Worm (Caenorhabditis elegans) whole organism, L2 larva: Measurements from ENCODE around the gene srsx-14.

Experiments used
- C34F6.9 ChIP-seq: fragments of 150-350 bp; optimal IDR thresholded peaks from 2 replicates; lab custom pipeline; 2014; ENCODE audit warnings: missing biosample characterization, missing genetic modification characterization
- F13H6.1 ChIP-seq: sonication (generic microtip); optimal IDR thresholded peaks from 2 replicates; lab custom pipeline; 2016; ENCODE audit warnings: missing genetic modification characterization, missing compliant biosample characterization
- Y55F3AM.14 ChIP-seq: fragments of 200-800 bp; sonication (Bioruptor generic); optimal IDR thresholded peaks from 2 replicates; lab custom pipeline; 2018; ENCODE audit warnings: mild to moderate bottlenecking, missing genetic modification characterization, missing compliant biosample characterization
- alr-1 ChIP-seq: fragments of 150-350 bp; optimal IDR thresholded peaks from 2 replicates; lab custom pipeline; 2014; ENCODE audit warnings: missing biosample characterization, missing genetic modification characterization
- ama-1 ChIP-seq: fragments of 150-350 bp; optimal IDR thresholded peaks from 2 replicates; lab custom pipeline; 2018; ENCODE audit warnings: inconsistent platforms
- blmp-1 ChIP-seq: sonication (generic microtip); optimal IDR thresholded peaks from 2 replicates; lab custom pipeline; 2017; ENCODE audit warnings: missing genetic modification characterization, mild to moderate bottlenecking, missing compliant biosample characterization, antibody characterized with exemption, moderate library complexity; ENCODE audit not compliant: insufficient read depth
- ceh-82 ChIP-seq: fragments of 150-350 bp; optimal IDR thresholded peaks from 2 replicates; lab custom pipeline; 2014; ENCODE audit warnings: missing biosample characterization, missing genetic modification characterization
- crh-2 ChIP-seq: sonication (generic microtip); optimal IDR thresholded peaks from 2 replicates; lab custom pipeline; 2017; ENCODE audit warnings: missing biosample characterization, missing genetic modification characterization
- egl-27 ChIP-seq: sonication (generic microtip); optimal IDR thresholded peaks from 3 replicates; lab custom pipeline; 2017; ENCODE audit warnings: missing biosample characterization, missing genetic modification reagents, missing genetic modification characterization
- elt-3 ChIP-seq: sonication (generic microtip); optimal IDR thresholded peaks from 2 replicates; lab custom pipeline; 2017; ENCODE audit warnings: missing biosample characterization, missing genetic modification characterization
- fos-1 ChIP-seq: fragments of 150-350 bp; optimal IDR thresholded peaks from 2 replicates; lab custom pipeline; 2014; ENCODE audit warnings: missing biosample characterization, missing genetic modification characterization
- gmeb-1 ChIP-seq: fragments of 150-350 bp; optimal IDR thresholded peaks from 2 replicates; lab custom pipeline; 2014; ENCODE audit warnings: missing biosample characterization, missing genetic modification characterization
- lin-13 ChIP-seq: fragments of 150-350 bp; optimal IDR thresholded peaks from 2 replicates; lab custom pipeline; 2014; ENCODE audit warnings: missing biosample characterization, missing genetic modification reagents, missing genetic modification characterization
- lin-39 ChIP-seq: fragments of 150-350 bp; optimal IDR thresholded peaks from 2 replicates; lab custom pipeline; 2014; ENCODE audit warnings: missing biosample characterization, missing genetic modification reagents, missing genetic modification characterization
- lsy-2 ChIP-seq, 2 experiments: fragments of 150-350 bp in 1 of 2; sonication (generic microtip) in 1 of 2; optimal IDR thresholded peaks; 2 replicates each; lab custom pipeline; 2014 to 2017; ENCODE audit warnings: missing biosample characterization in 2 of 2, missing genetic modification characterization in 2 of 2
- mab-5 ChIP-seq: fragments of 150-350 bp; optimal IDR thresholded peaks from 2 replicates; lab custom pipeline; 2014; ENCODE audit warnings: missing biosample characterization, missing genetic modification characterization
- mbf-1 ChIP-seq: sonication (generic microtip); optimal IDR thresholded peaks from 2 replicates; lab custom pipeline; 2017; ENCODE audit warnings: missing biosample characterization, missing genetic modification characterization
- nhr-10 ChIP-seq: sonication (generic microtip); optimal IDR thresholded peaks from 2 replicates; lab custom pipeline; 2017; ENCODE audit warnings: missing biosample characterization, missing genetic modification characterization
- nhr-129 ChIP-seq: fragments of 150-350 bp; optimal IDR thresholded peaks from 2 replicates; lab custom pipeline; 2014; ENCODE audit warnings: missing biosample characterization, missing genetic modification characterization
- nhr-21 ChIP-seq: fragments of 150-350 bp; optimal IDR thresholded peaks from 2 replicates; lab custom pipeline; 2014; ENCODE audit warnings: missing biosample characterization, missing genetic modification characterization
- nhr-23 ChIP-seq: fragments of 150-350 bp; optimal IDR thresholded peaks from 2 replicates; lab custom pipeline; 2014; ENCODE audit warnings: missing biosample characterization, missing genetic modification reagents, missing genetic modification characterization
- nhr-237 ChIP-seq: fragments of 150-350 bp; optimal IDR thresholded peaks from 2 replicates; lab custom pipeline; 2014; ENCODE audit warnings: missing biosample characterization, missing genetic modification characterization
- nhr-25 ChIP-seq: fragments of 150-350 bp; sonication (generic microtip); optimal IDR thresholded peaks from 3 replicates; lab custom pipeline; 2014; ENCODE audit warnings: missing biosample characterization, missing genetic modification characterization
- nhr-6 ChIP-seq: fragments of 150-350 bp; optimal IDR thresholded peaks from 2 replicates; lab custom pipeline; 2014; ENCODE audit warnings: missing biosample characterization, missing genetic modification characterization
- peb-1 ChIP-seq: fragments of 150-350 bp; optimal IDR thresholded peaks from 2 replicates; lab custom pipeline; 2014; ENCODE audit warnings: missing biosample characterization, missing genetic modification characterization
- sem-4 ChIP-seq: fragments of 150-350 bp; optimal IDR thresholded peaks from 2 replicates; lab custom pipeline; 2014; ENCODE audit warnings: missing biosample characterization, missing genetic modification reagents, missing genetic modification characterization
- skn-1 ChIP-seq: sonication (generic microtip); optimal IDR thresholded peaks from 2 replicates; lab custom pipeline; 2017; ENCODE audit warnings: missing biosample characterization, missing genetic modification characterization
- sma-9 ChIP-seq, 2 experiments: fragments of 150-350 bp in 1 of 2; sonication (generic microtip) in 1 of 2; optimal IDR thresholded peaks; 2 replicates each; lab custom pipeline; 2014 to 2016; ENCODE audit warnings: missing genetic modification characterization in 2 of 2, mild to moderate bottlenecking in 1 of 2, missing biosample characterization in 1 of 2, missing compliant biosample characterization in 1 of 2, missing genetic modification reagents in 1 of 2, moderate library complexity in 1 of 2
- snpc-4 ChIP-seq: fragments of 150-350 bp; optimal IDR thresholded peaks from 2 replicates; lab custom pipeline; 2014; ENCODE audit warnings: missing biosample characterization, missing genetic modification characterization
- unc-39 ChIP-seq: fragments of 150-350 bp; optimal IDR thresholded peaks from 2 replicates; lab custom pipeline; 2014; ENCODE audit warnings: missing biosample characterization, missing genetic modification characterization
- unc-55 ChIP-seq: fragments of 150-350 bp; sonication (generic microtip); optimal IDR thresholded peaks from 3 replicates; lab custom pipeline; 2014; ENCODE audit warnings: missing biosample characterization, missing genetic modification reagents, missing genetic modification characterization
- unc-62 ChIP-seq: fragments of 150-350 bp; optimal IDR thresholded peaks from 2 replicates; lab custom pipeline; 2014; ENCODE audit warnings: missing biosample characterization, missing genetic modification reagents, missing genetic modification characterization
- zag-1 ChIP-seq: fragments of 150-350 bp; optimal IDR thresholded peaks from 2 replicates; lab custom pipeline; 2014; ENCODE audit warnings: missing biosample characterization, missing genetic modification characterization
- ztf-1 ChIP-seq: fragments of 200-800 bp; sonication (Bioruptor generic); conservative IDR thresholded peaks from 2 replicates; pipeline ENCODE4 v1.3.6; 2022; ENCODE audit warnings: missing genetic modification characterization, missing compliant biosample characterization
- ztf-4 ChIP-seq: fragments of 150-350 bp; optimal IDR thresholded peaks from 2 replicates; lab custom pipeline; 2014; ENCODE audit warnings: missing biosample characterization, missing genetic modification characterization

The srsx-14 gene

ce11 chrIV:5666115-5667028 lies 39.4 kb upstream of the srsx-14 start:
- TF ChIP-seq alr-1 (no peak), blmp-1 (tag; lab: Kevin White, UChicago) (no peak), F13H6.1 (tag; lab: Kevin White, UChicago) (no peak), nhr-129 (peak; percentile 19), peb-1 (tag; lab: Kevin White, UChicago) (no peak), gmeb-1 (tag; lab: Kevin White, UChicago) (no peak), nhr-21 (tag; lab: Kevin White, UChicago) (no peak), ztf-1 (GFP tag; lab: Robert Waterston, UW) (no peak), unc-62 (GFP tag; lab: Kevin White, UChicago) (no peak), ceh-82 (no peak), crh-2 (tag; lab: Kevin White, UChicago) (peak; percentile 58), skn-1 (tag; lab: Kevin White, UChicago) (peak; percentile 82), mab-5 (tag; lab: Kevin White, UChicago) (no peak), fos-1 (tag; lab: Kevin White, UChicago) (peak; percentile 56), snpc-4 (no peak), elt-3 (no peak), nhr-6 (tag; lab: Kevin White, UChicago) (no peak), nhr-10 (tag; lab: Kevin White, UChicago) (no peak), Y55F3AM.14 (GFP tag; lab: Kevin White, UChicago) (no peak), egl-27 (tag; lab: Kevin White, UChicago) (no peak), nhr-237 (tag; lab: Kevin White, UChicago) (no peak), lin-39 (tag; lab: Kevin White, UChicago) (no peak), unc-39 (tag; lab: Kevin White, UChicago) (no peak)
- TF ChIP-seq, all 48 proteins: peak for 4

- peak; percentile 96 for TF ChIP-seq skn-1 (tag; lab: Kevin White, UChicago)
- TF ChIP-seq F13H6.1 (tag; lab: Kevin White, UChicago): peak; percentile 30
- peak; percentile 78 for TF ChIP-seq unc-55 (GFP tag; lab: Kevin White, UChicago)
- peak; percentile 72 for TF ChIP-seq nhr-25
- TF ChIP-seq nhr-21 (tag; lab: Kevin White, UChicago): no peak
- peak; percentile 4 for TF ChIP-seq lin-13 (GFP tag; lab: Kevin White, UChicago)
- TF ChIP-seq unc-62 (GFP tag; lab: Kevin White, UChicago): no peak
- TF ChIP-seq lsy-2 (tag; optimal IDR thresholded peaks at IDR 0.05; lab: Kevin White, UChicago): peak in 1 of 2 experiments; percentile 53
- TF ChIP-seq ztf-4 (tag; lab: Kevin White, UChicago): peak; percentile 9
- peak; percentile 69 for TF ChIP-seq fos-1 (tag; lab: Kevin White, UChicago)
- peak; percentile 18 for TF ChIP-seq mab-5 (tag; lab: Kevin White, UChicago)
- TF ChIP-seq nhr-129: peak; percentile 87
- TF ChIP-seq nhr-23 (tag; lab: Kevin White, UChicago): no peak
- TF ChIP-seq crh-2 (tag; lab: Kevin White, UChicago): peak; percentile 32
- peak; percentile 76 for TF ChIP-seq C34F6.9 (tag; lab: Kevin White, UChicago)
- no peak for TF ChIP-seq mbf-1 (tag; lab: Kevin White, UChicago)
- peak; percentile 64 for TF ChIP-seq sem-4
- TF ChIP-seq sma-9 (GFP tag; optimal IDR thresholded peaks at IDR 0.05; lab: Kevin White, UChicago): peak; percentile 41
- TF ChIP-seq sma-9 (tag; optimal IDR thresholded peaks at IDR 0.05; lab: Kevin White, UChicago): no peak
- TF ChIP-seq zag-1: peak; percentile 4
- TF ChIP-seq lin-39 (tag; lab: Kevin White, UChicago): no peak
- no peak for TF ChIP-seq peb-1 (tag; lab: Kevin White, UChicago)
- peak; percentile 25 for TF ChIP-seq ama-1 (lab: Kevin White, UChicago)
- TF ChIP-seq blmp-1 (tag; lab: Kevin White, UChicago): peak; percentile 15
Observed at ce11 chrIV:5665353-5665918, 38.5 kb upstream of the srsx-14 start.
